Fruit fly (Drosophila melanogaster): ENCODE measurements around the gene CG18789.

Gene CG18789

DNA sequence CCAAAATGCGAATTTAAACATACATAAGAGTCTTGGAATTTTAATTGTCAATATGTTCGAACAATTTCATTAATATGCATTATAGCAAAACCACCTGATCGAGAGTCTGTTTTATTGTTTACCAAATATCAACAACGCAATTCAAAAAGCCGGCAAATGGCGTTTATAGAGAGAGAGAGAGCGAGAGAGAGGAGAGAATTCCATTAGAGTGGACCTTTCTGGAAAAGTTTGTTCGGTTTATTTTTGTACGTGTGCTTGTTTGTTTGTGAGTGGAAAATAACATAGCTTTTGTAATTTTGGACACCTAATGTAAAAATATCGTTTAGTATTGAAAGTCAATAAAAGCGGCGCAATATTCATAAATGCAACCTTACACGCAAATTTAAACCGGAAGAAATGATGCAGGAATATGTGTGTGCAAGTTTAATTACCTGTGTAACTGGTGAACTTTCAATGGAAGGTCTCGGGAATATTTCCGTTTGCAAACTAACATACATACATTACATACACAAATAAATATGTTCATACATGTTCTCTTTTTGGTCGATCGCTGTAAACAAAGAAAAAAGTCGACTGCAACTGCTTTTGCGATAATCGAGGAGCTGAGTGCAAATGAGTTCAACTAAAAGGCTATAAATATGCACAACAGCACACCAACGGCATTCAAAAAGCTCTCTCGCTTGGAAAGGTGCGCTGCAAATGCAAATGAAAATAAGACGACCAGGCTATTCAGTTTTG lies 49.5 kb upstream of the CG18789 start, which contains the start of gene CG6785 (continued):
- TF ChIP-seq Nf-YA (GFP tag; IDR thresholded peaks at IDR 0.05) = no peak; the same call in 1 of the 2 replicates
- peak; percentile 97 for TF ChIP-seq sd (tag; optimal IDR thresholded peaks at IDR 0.05)
- TF ChIP-seq bowl (GFP tag; IDR thresholded peaks at IDR 0.05) = no peak
- TF ChIP-seq prd (optimal IDR thresholded peaks at IDR 0.05) = no peak
- peak; percentile 55; the same call in 2 of the 3 replicates for TF ChIP-seq prd (GFP tag; IDR thresholded peaks at IDR 0.05)
- no peak for TF ChIP-seq CG6654 (GFP tag; optimal IDR thresholded peaks at IDR 0.05)
- TF ChIP-seq Hr51 (GFP tag; optimal IDR thresholded peaks at IDR 0.05) = peak; percentile 70
- TF ChIP-seq CG11695 (GFP tag; IDR thresholded peaks at IDR 0.05) = peak; percentile 71
- TF ChIP-seq crc (GFP tag; optimal IDR thresholded peaks at IDR 0.05) = peak; percentile 83
- no peak for TF ChIP-seq Aef1 (GFP tag; IDR thresholded peaks at IDR 0.05)
- peak; percentile 78 for TF ChIP-seq CG14965 (GFP tag; optimal IDR thresholded peaks at IDR 0.05; ENCODE audit: borderline replicate concordance)
- TF ChIP-seq MBD-R2 (GFP tag; IDR thresholded peaks at IDR 0.05) = peak; percentile 7; the same call in 1 of the 2 replicates
- peak; percentile 67 for TF ChIP-seq CG4424 (GFP tag; optimal IDR thresholded peaks at IDR 0.05)
- TF ChIP-seq ind (GFP tag; optimal IDR thresholded peaks at IDR 0.05) = peak; percentile 2
- 0 out of 3 replicates have a peak, but pooled peaks have one; percentile 34 for TF ChIP-seq zfh1 (GFP tag; IDR thresholded peaks at IDR 0.05)
- peak; percentile 64 for TF ChIP-seq CG4282 (GFP tag; optimal IDR thresholded peaks at IDR 0.05)
- TF ChIP-seq CG7556 (GFP tag; optimal IDR thresholded peaks at IDR 0.05) = peak; percentile 91
- no peak for TF ChIP-seq tna (GFP tag; IDR thresholded peaks at IDR 0.05; ENCODE audit: partially characterized antibody)
- no peak for TF ChIP-seq sisA (GFP tag; IDR thresholded peaks at IDR 0.05)
- TF ChIP-seq CG13123 (GFP tag; optimal IDR thresholded peaks at IDR 0.05) = peak; percentile 84
- no peak for TF ChIP-seq CG11093 (GFP tag; IDR thresholded peaks at IDR 0.05)
- peak; percentile 65 for TF ChIP-seq Oli (tag; optimal IDR thresholded peaks at IDR 0.05)
- peak; percentile 82 for TF ChIP-seq CG6254 (GFP tag; optimal IDR thresholded peaks at IDR 0.05)
- TF ChIP-seq fd102C (GFP tag; optimal IDR thresholded peaks at IDR 0.05) = peak; percentile 70
- peak; percentile 56 for TF ChIP-seq tin (GFP tag; optimal IDR thresholded peaks at IDR 0.05)
- TF ChIP-seq CG14050 (GFP tag; IDR thresholded peaks at IDR 0.05) = peak; percentile 69
- TF ChIP-seq croc (GFP tag; conservative IDR thresholded peaks at IDR 0.05) = no peak
- TF ChIP-seq Poxn (GFP tag; IDR thresholded peaks at IDR 0.05) = no peak
- TF ChIP-seq maf-S (GFP tag; optimal IDR thresholded peaks at IDR 0.05) = peak; percentile 66
- peak; percentile 55 for TF ChIP-seq CTCF (GFP tag; optimal IDR thresholded peaks at IDR 0.05)
- TF ChIP-seq Hmr (GFP tag; optimal IDR thresholded peaks at IDR 0.05) = peak; percentile 90
- no peak for TF ChIP-seq knrl (GFP tag; IDR thresholded peaks at IDR 0.05; ENCODE audit: partially characterized antibody)
- TF ChIP-seq E2f1 (GFP tag; IDR thresholded peaks at IDR 0.05) = no peak; the same call in 1 of the 2 replicates
- peak; percentile 87 for TF ChIP-seq CG18764 (GFP tag; optimal IDR thresholded peaks at IDR 0.05)
- TF ChIP-seq CG10462 (GFP tag; optimal IDR thresholded peaks at IDR 0.05) = peak; percentile 70
- peak; percentile 93 for TF ChIP-seq ci (GFP tag; IDR thresholded peaks at IDR 0.05)
- TF ChIP-seq btn (GFP tag; optimal IDR thresholded peaks at IDR 0.05) = peak; percentile 65
- TF ChIP-seq Taf1 (GFP tag; IDR thresholded peaks at IDR 0.05) = no peak
- TF ChIP-seq Bgb (GFP tag; IDR thresholded peaks at IDR 0.05; ENCODE audit: partially characterized antibody) = 0 out of 2 replicates have a peak, but pooled peaks have one; percentile 5
- peak; percentile 61 for TF ChIP-seq HLH54F (GFP tag; optimal IDR thresholded peaks at IDR 0.05)
- TF ChIP-seq CG9817 (tag; optimal IDR thresholded peaks at IDR 0.05) = peak; percentile 56
- peak; percentile 77 for TF ChIP-seq kay (GFP tag; optimal IDR thresholded peaks at IDR 0.05)
- TF ChIP-seq luna (GFP tag; optimal IDR thresholded peaks at IDR 0.05) = peak; percentile 28
- TF ChIP-seq Pdp1 (GFP tag; optimal IDR thresholded peaks at IDR 0.05) = peak; percentile 63 to 67
- TF ChIP-seq inv (GFP tag; IDR thresholded peaks at IDR 0.05; ENCODE audit: partially characterized antibody) = no peak
- TF ChIP-seq CG34224 (GFP tag; IDR thresholded peaks at IDR 0.05; ENCODE audit: partially characterized antibody) = peak; percentile 26; the same call in 1 of the 3 replicates
- peak; percentile 29 for TF ChIP-seq CG17829 (tag; optimal IDR thresholded peaks at IDR 0.05)
- TF ChIP-seq CG3281 (GFP tag; optimal IDR thresholded peaks at IDR 0.05) = peak; percentile 76
- TF ChIP-seq CG17568 (GFP tag; optimal IDR thresholded peaks at IDR 0.05) = peak; percentile 96
- TF ChIP-seq repo (GFP tag; optimal IDR thresholded peaks at IDR 0.05) = peak; percentile 81
